Fruit fly (Drosophila melanogaster) whole organism, embryonic: Measurements from ENCODE around the gene CG32189.

Source experiments
- Atf3 ChIP-seq: fragments of 200-800 bp; sonication (Bioruptor generic); optimal IDR thresholded peaks from 3 replicates; lab custom pipeline; 2016; ENCODE audit warnings: missing biosample characterization, missing genetic modification characterization
- Bgb ChIP-seq: fragments of 200-800 bp; sonication (Bioruptor generic); IDR thresholded peaks from 2 replicates; pipeline ENCODE4 v1.3.6; 2022; ENCODE audit warnings: missing biosample characterization, missing genetic modification characterization; ENCODE audit not compliant: partially characterized antibody
- BtbVII ChIP-seq: fragments of 200-800 bp; sonication (Bioruptor generic); optimal IDR thresholded peaks from 3 replicates; lab custom pipeline; 2017; ENCODE audit warnings: missing biosample characterization, mild to moderate bottlenecking, missing genetic modification characterization
- CG12769 ChIP-seq: fragments of 200-800 bp; sonication (Bioruptor generic); optimal IDR thresholded peaks from 2 replicates; lab custom pipeline; 2019; ENCODE audit warnings: missing biosample characterization, mild to moderate bottlenecking, missing genetic modification characterization, moderate library complexity
- CG14860 ChIP-seq: fragments of 200-800 bp; sonication (Bioruptor generic); IDR thresholded peaks from 3 replicates; pipeline ENCODE4 v1.3.6; 2022; ENCODE audit warnings: missing biosample characterization, missing genetic modification characterization; ENCODE audit not compliant: partially characterized antibody
- CG3065 ChIP-seq: fragments of 200-800 bp; sonication (Bioruptor generic); optimal IDR thresholded peaks from 2 replicates; lab custom pipeline; 2016; ENCODE audit warnings: missing biosample characterization, missing genetic modification characterization
- CG3163 ChIP-seq: fragments of 200-800 bp; sonication (Bioruptor generic); optimal IDR thresholded peaks from 3 replicates; lab custom pipeline; 2016; ENCODE audit warnings: missing biosample characterization, missing genetic modification characterization
- CG3995 ChIP-seq: fragments of 200-800 bp; sonication (Bioruptor generic); optimal IDR thresholded peaks from 3 replicates; lab custom pipeline; 2016; ENCODE audit warnings: missing biosample characterization, missing genetic modification characterization
- CG7963 ChIP-seq: fragments of 200-800 bp; sonication (Bioruptor generic); IDR thresholded peaks from 3 replicates; pipeline ENCODE4 v1.3.6; 2022; ENCODE audit warnings: missing biosample characterization, missing genetic modification characterization; ENCODE audit not compliant: partially characterized antibody
- CG8388 ChIP-seq: fragments of 200-800 bp; sonication (Bioruptor generic); optimal IDR thresholded peaks from 2 replicates; lab custom pipeline; 2019; ENCODE audit warnings: missing biosample characterization, mild to moderate bottlenecking, missing genetic modification characterization, moderate library complexity
- CTCF ChIP-seq: fragments of 200-800 bp; sonication (Bioruptor generic); optimal IDR thresholded peaks from 2 replicates; lab custom pipeline; 2017; ENCODE audit warnings: missing biosample characterization, mild to moderate bottlenecking, missing genetic modification characterization, moderate library complexity
- CrebB ChIP-seq: fragments of 200-800 bp; sonication (Bioruptor generic); optimal IDR thresholded peaks from 3 replicates; lab custom pipeline; 2018; ENCODE audit warnings: missing biosample characterization, mild to moderate bottlenecking, missing genetic modification characterization
- HLH3B ChIP-seq: fragments of 200-800 bp; sonication (Bioruptor generic); IDR thresholded peaks from 2 replicates; pipeline ENCODE4 v1.3.6; 2022; ENCODE audit warnings: missing biosample characterization, missing genetic modification characterization
- Hand ChIP-seq: fragments of 200-800 bp; sonication (Bioruptor generic); optimal IDR thresholded peaks from 2 replicates; lab custom pipeline; 2017; ENCODE audit warnings: mild to moderate bottlenecking, missing biosample characterization, missing genetic modification reagents, missing genetic modification characterization
- HmgZ ChIP-seq: fragments of 200-800 bp; sonication (Bioruptor generic); optimal IDR thresholded peaks from 2 replicates; lab custom pipeline; 2018; ENCODE audit warnings: missing biosample characterization, mild to moderate bottlenecking, missing genetic modification characterization
- Hsf ChIP-seq: fragments of 200-800 bp; sonication (Bioruptor generic); optimal IDR thresholded peaks from 3 replicates; lab custom pipeline; 2016; ENCODE audit warnings: missing biosample characterization, missing genetic modification characterization
- Jarid2 ChIP-seq: fragments of 200-800 bp; sonication (Bioruptor generic); optimal IDR thresholded peaks from 3 replicates; lab custom pipeline; 2017; ENCODE audit warnings: mild to moderate bottlenecking, missing biosample characterization, missing genetic modification reagents, missing genetic modification characterization
- NK7.1 ChIP-seq: fragments of 200-800 bp; sonication (Bioruptor generic); optimal IDR thresholded peaks from 3 replicates; lab custom pipeline; 2016; ENCODE audit warnings: missing biosample characterization, missing genetic modification characterization
- Nf-YA ChIP-seq: fragments of 200-800 bp; sonication (Bioruptor generic); IDR thresholded peaks from 2 replicates; pipeline ENCODE4 v1.3.6; 2022; ENCODE audit warnings: missing biosample characterization, missing genetic modification characterization
- Trl ChIP-seq, 3 experiments: fragments of >200 bp in 2 of 3; fragments of 200-800 bp in 1 of 3; sonication (Bioruptor generic) in 1 of 3; optimal IDR thresholded peaks; 2 replicates in 1 of 3; 3 replicates in 2 of 3; lab custom pipeline; 2016 to 2017; ENCODE audit warnings: missing biosample characterization in 1 of 3, missing genetic modification characterization in 1 of 3
- YL-1 ChIP-seq: fragments of 200-800 bp; sonication (Bioruptor generic); optimal IDR thresholded peaks from 3 replicates; lab custom pipeline; 2017; ENCODE audit warnings: missing biosample characterization, mild to moderate bottlenecking, missing genetic modification characterization
- ato ChIP-seq: fragments of 200-800 bp; sonication (Bioruptor generic); IDR thresholded peaks from 2 replicates; pipeline ENCODE4 v1.3.6; 2022; ENCODE audit warnings: missing biosample characterization, missing genetic modification characterization; ENCODE audit not compliant: partially characterized antibody
- bowl ChIP-seq: fragments of 200-800 bp; sonication (Bioruptor generic); IDR thresholded peaks from 2 replicates; pipeline ENCODE4 v1.3.6; 2022; ENCODE audit warnings: missing biosample characterization, missing genetic modification characterization
- cg ChIP-seq: fragments of 200-800 bp; sonication (Bioruptor generic); optimal IDR thresholded peaks from 3 replicates; lab custom pipeline; 2019; ENCODE audit warnings: missing biosample characterization, mild to moderate bottlenecking, missing genetic modification characterization, moderate library complexity
- chif ChIP-seq, 2 experiments: fragments of 200-800 bp; sonication (Bioruptor generic); optimal IDR thresholded peaks; 3 replicates each; lab custom pipeline; 2016; ENCODE audit warnings: missing biosample characterization in 2 of 2, missing genetic modification characterization in 2 of 2
- corto ChIP-seq: fragments of 200-800 bp; sonication (Bioruptor generic); optimal IDR thresholded peaks from 2 replicates; lab custom pipeline; 2016; ENCODE audit warnings: missing biosample characterization, mild to moderate bottlenecking, missing genetic modification characterization, moderate library complexity
- cwo ChIP-seq: fragments of 200-800 bp; sonication (Bioruptor generic); optimal IDR thresholded peaks from 3 replicates; lab custom pipeline; 2017; ENCODE audit warnings: missing biosample characterization, missing genetic modification characterization, mild to moderate bottlenecking, moderate library complexity, missing genetic modification reagents
- disco-r ChIP-seq: fragments of 200-800 bp; sonication (Bioruptor generic); optimal IDR thresholded peaks from 2 replicates; lab custom pipeline; 2016; ENCODE audit warnings: missing biosample characterization, missing genetic modification characterization
- exex ChIP-seq: fragments of 200-800 bp; sonication (Bioruptor generic); optimal IDR thresholded peaks from 4 replicates; lab custom pipeline; 2018; ENCODE audit warnings: missing biosample characterization, mild to moderate bottlenecking, missing genetic modification characterization, moderate library complexity
- fd64A ChIP-seq: fragments of 200-800 bp; sonication (Bioruptor generic); optimal IDR thresholded peaks from 3 replicates; lab custom pipeline; 2018; ENCODE audit warnings: missing biosample characterization, mild to moderate bottlenecking, missing genetic modification characterization
- grn ChIP-seq: fragments of 200-800 bp; sonication (Bioruptor generic); optimal IDR thresholded peaks from 3 replicates; lab custom pipeline; 2017; ENCODE audit warnings: missing biosample characterization, missing genetic modification characterization
- gro ChIP-seq: fragments of 200-800 bp; sonication (Bioruptor generic); optimal IDR thresholded peaks from 2 replicates; lab custom pipeline; 2016; ENCODE audit warnings: missing biosample characterization, missing genetic modification characterization
- hb ChIP-seq: fragments of 200-800 bp; sonication (Bioruptor generic); IDR thresholded peaks from 3 replicates; pipeline ENCODE4 v1.3.6; 2022; ENCODE audit warnings: missing biosample characterization, missing genetic modification characterization; ENCODE audit not compliant: partially characterized antibody
- jumu ChIP-seq: fragments of 200-800 bp; sonication (Bioruptor generic); optimal IDR thresholded peaks from 3 replicates; lab custom pipeline; 2016; ENCODE audit warnings: missing biosample characterization, missing genetic modification characterization
- lab ChIP-seq: fragments of 200-800 bp; sonication (Bioruptor generic); optimal IDR thresholded peaks from 3 replicates; lab custom pipeline; 2017; ENCODE audit warnings: missing biosample characterization, missing genetic modification characterization, mild to moderate bottlenecking, moderate library complexity, missing genetic modification reagents
- mam ChIP-seq: fragments of 200-800 bp; sonication (Bioruptor generic); optimal IDR thresholded peaks from 3 replicates; lab custom pipeline; 2016; ENCODE audit warnings: missing biosample characterization, missing genetic modification characterization
- mirr ChIP-seq: fragments of 200-800 bp; sonication (Bioruptor generic); optimal IDR thresholded peaks from 3 replicates; lab custom pipeline; 2018; ENCODE audit warnings: missing biosample characterization, mild to moderate bottlenecking, missing genetic modification characterization
- run ChIP-seq: fragments of 200-800 bp; sonication (Bioruptor generic); optimal IDR thresholded peaks from 3 replicates; lab custom pipeline; 2018; ENCODE audit warnings: missing biosample characterization, mild to moderate bottlenecking, missing genetic modification characterization
- sc ChIP-seq, 3 experiments: fragments of >200 bp in 2 of 3; fragments of 200-800 bp in 1 of 3; sonication (Bioruptor generic) in 1 of 3; optimal IDR thresholded peaks; 2 replicates in 2 of 3; 3 replicates in 1 of 3; lab custom pipeline; 2017; ENCODE audit warnings: mild to moderate bottlenecking in 1 of 3, missing biosample characterization in 1 of 3, missing genetic modification characterization in 1 of 3, missing genetic modification reagents in 1 of 3
- sd ChIP-seq: fragments of 200-800 bp; sonication (Bioruptor generic); optimal IDR thresholded peaks from 3 replicates; lab custom pipeline; 2018; ENCODE audit warnings: missing biosample characterization, mild to moderate bottlenecking, missing genetic modification characterization, moderate library complexity
- sens ChIP-seq: fragments of 200-800 bp; sonication (Bioruptor generic); peaks from one replicate; lab custom pipeline; 2016; ENCODE audit warnings: missing biosample characterization, missing genetic modification characterization
- seq ChIP-seq: fragments of 200-800 bp; sonication (Bioruptor generic); IDR thresholded peaks from 2 replicates; pipeline ENCODE4 v1.3.6; 2022; ENCODE audit warnings: missing biosample characterization, missing genetic modification characterization
- sug ChIP-seq: fragments of 200-800 bp; optimal IDR thresholded peaks from 2 replicates; lab custom pipeline; 2019; ENCODE audit warnings: missing biosample characterization, mild to moderate bottlenecking, missing genetic modification characterization, moderate library complexity
- wdn ChIP-seq: fragments of 200-800 bp; sonication (Bioruptor generic); IDR thresholded peaks from 2 replicates; pipeline ENCODE4 v1.3.6; 2022; ENCODE audit warnings: missing biosample characterization, missing genetic modification characterization
- zen2 ChIP-seq: fragments of 200-800 bp; sonication (Bioruptor generic); IDR thresholded peaks from 3 replicates; pipeline ENCODE4 v1.3.6; 2022; ENCODE audit warnings: missing biosample characterization, missing genetic modification characterization; ENCODE audit not compliant: partially characterized antibody

Gene CG32189

DNA sequence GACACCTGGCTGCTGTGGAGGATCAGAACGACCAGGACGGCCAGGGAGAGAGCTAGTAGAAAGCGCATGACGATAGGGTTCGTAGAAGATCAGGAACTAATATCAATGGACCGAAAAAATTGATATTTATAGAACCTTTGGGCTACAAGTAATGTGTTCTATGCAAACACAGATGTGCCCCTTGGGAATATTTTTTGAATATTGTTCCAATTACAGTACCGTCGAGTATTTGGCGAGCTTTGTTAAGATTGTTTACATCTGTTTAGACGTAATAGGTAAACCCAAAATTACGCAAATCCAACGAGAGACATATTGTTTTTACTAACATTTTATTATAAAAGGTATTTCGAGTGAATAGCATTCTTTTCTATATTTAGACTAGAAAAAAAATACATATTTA, at the start of gene CG32189:
Gene CG32189, minus strand, starts transcription at position 101 of the 400 bp plus-strand sequence.
- TF ChIP-seq sc (optimal IDR thresholded peaks at IDR 0.05; lab: Kevin White, UChicago) (no peak), sc (GFP tag; optimal IDR thresholded peaks at IDR 0.05; lab: Kevin White, UChicago) (no peak), Nf-YA (GFP tag; lab: Robert Waterston, UW) (no peak), Hand (GFP tag; lab: Kevin White, UChicago) (no peak), Atf3 (GFP tag; lab: Kevin White, UChicago) (no peak), seq (GFP tag; lab: Robert Waterston, UW) (no peak)

DNA sequence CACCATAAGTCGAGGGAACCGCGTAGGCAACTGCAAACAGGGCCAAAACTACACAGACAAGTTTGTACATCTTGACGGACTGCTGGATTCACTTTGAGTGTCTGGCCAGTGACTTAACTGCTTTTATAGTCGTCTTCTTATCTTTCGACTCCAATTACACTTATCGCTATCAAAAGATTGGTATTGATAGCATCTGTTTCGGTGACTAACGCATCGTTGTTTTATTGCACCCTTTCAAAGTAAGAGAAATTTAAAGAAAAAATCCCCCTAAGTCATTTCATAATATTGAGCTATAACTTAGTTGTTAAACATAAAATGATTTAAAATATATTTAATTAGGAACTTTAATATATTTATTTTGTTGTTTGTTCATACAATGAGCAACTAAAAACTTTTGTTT, 49.3 kb upstream of the CG32189 start, which contains the start of gene CG5506:
Gene CG5506, minus strand, starts transcription at position 101 of the 400 bp plus-strand sequence.
- TF ChIP-seq exex (tag; lab: Kevin White, UChicago) (peak; percentile 48), grn (peak; percentile 4), chif (GFP tag; optimal IDR thresholded peaks at IDR 0.05; lab: Kevin White, UChicago) (no peak), cwo (GFP tag; lab: Kevin White, UChicago) (no peak)
- TF ChIP-seq, all 482 proteins: peak for 2

DNA sequence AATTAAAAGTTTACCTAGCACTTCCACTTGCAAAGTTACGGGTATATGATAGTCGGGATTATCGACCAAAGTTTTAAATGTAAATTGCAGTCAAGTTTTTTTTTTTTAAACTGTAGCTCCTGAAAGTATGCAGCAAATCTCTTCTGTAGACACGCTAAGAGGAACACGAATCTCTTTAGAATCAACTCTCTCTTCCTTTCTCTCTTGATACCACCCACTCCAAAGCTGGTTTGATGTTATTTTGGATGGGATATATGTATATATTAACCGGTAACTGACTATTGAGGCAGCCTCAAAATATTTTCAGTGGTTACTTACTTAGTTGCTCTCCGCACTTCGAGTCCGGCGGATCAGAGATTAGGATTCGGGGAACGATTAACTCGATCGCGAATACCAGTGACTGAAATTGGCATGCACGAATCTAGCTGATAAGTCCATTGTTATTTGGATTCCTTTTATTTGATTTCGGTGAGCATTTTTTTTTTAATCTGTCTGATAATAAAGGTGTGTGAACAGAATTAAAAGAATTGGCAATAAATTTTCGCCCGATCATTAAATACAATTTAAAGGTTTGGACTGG, 43.9 kb upstream of the CG32189 start, which contains the start of gene CG7408:
Gene CG7408, plus strand, starts transcription at position 316 of the 580 bp plus-strand sequence.
- TF ChIP-seq Hsf (GFP tag; lab: Kevin White, UChicago) (no peak), fd64A (GFP tag; lab: Kevin White, UChicago) (no peak), sd (no peak), BtbVII (GFP tag; lab: Kevin White, UChicago) (no peak), corto (GFP tag; lab: Kevin White, UChicago) (no peak), grn (peak; percentile 29), CrebB (tag; lab: Kevin White, UChicago) (no peak), run (tag; lab: Kevin White, UChicago) (no peak), sug (tag; lab: Kevin White, UChicago) (peak; percentile 13), CG3163 (GFP tag; lab: Kevin White, UChicago) (peak; percentile 95), HmgZ (peak; percentile 10), Trl (optimal IDR thresholded peaks at IDR 0.05; lab: Kevin White, UChicago) (peak; percentile 56 to 74), Trl (GFP tag; optimal IDR thresholded peaks at IDR 0.05; lab: Kevin White, UChicago) (no peak), bowl (no peak), NK7.1 (GFP tag; lab: Kevin White, UChicago) (no peak), CG14860 (GFP tag; lab: Robert Waterston, UW) (0 out of 3 replicates have a peak, but pooled peaks have one; percentile 16), hb (GFP tag; lab: Robert Waterston, UW) (no peak), CG3065 (GFP tag; lab: Kevin White, UChicago) (no peak), CG3995 (GFP tag; lab: Kevin White, UChicago) (peak; percentile 91), CG7963 (0 out of 3 replicates have a peak, but pooled peaks have one; percentile 10), mam (no peak), Jarid2 (GFP tag; lab: Kevin White, UChicago) (peak; percentile 73), jumu (no peak), gro (peak; percentile 8), lab (GFP tag; lab: Kevin White, UChicago) (peak; percentile 4), ato (GFP tag; lab: Robert Waterston, UW) (no peak), disco-r (GFP tag; lab: Kevin White, UChicago) (no peak), CTCF (GFP tag; lab: Kevin White, UChicago) (no peak), mirr (peak; percentile 46), wdn (GFP tag; lab: Robert Waterston, UW) (no peak), cg (GFP tag; lab: Kevin White, UChicago) (no peak), CG8388 (GFP tag; lab: Kevin White, UChicago) (no peak), YL-1 (no peak), HLH3B (GFP tag; lab: Robert Waterston, UW) (no peak), sens (peak; percentile 78), CG12769 (no peak), Bgb (GFP tag; lab: Robert Waterston, UW) (peak; percentile 45; the same call in 1 of the 2 replicates), zen2 (GFP tag; lab: Robert Waterston, UW) (peak; percentile 30; the same call in 1 of the 3 replicates)
